Worm (Caenorhabditis elegans): ENCODE results near the gene F11A5.18.

DNA sequence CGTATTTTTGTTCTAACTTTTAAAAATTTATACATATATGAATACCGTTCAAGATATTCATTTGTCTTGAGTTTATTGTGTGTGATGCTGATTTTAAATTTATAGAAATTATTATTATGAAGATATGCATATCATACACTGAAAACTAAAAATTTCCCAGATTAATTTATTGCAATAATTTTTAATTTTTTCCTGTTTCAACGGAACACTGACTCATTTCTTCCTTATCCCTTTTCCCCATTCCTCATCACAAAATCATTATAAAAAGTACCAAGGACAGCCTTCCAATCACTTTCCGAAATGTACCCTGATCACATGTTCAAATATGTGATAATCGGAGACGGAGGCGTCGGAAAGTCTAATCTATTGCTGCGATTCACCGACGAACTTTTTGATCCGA lies 8.1 kb upstream of the F11A5.18 start, which contains the start of gene rabr-4:
- TF ChIP-seq ceh-9 (tag; optimal IDR thresholded peaks at IDR 0.05) (no peak), elt-4 (tag; optimal IDR thresholded peaks at IDR 0.05) (no peak), hlh-13 (GFP tag; optimal IDR thresholded peaks at IDR 0.05) (no peak), pha-4 (tag; optimal IDR thresholded peaks at IDR 0.05) (no peak), lin-11 (tag; optimal IDR thresholded peaks at IDR 0.05) (no peak), nhr-11 (tag; optimal IDR thresholded peaks at IDR 0.05) (no peak), ceh-14 (tag; optimal IDR thresholded peaks at IDR 0.05) (no peak), dmd-4 (tag; optimal IDR thresholded peaks at IDR 0.05; ENCODE audit: borderline replicate concordance) (no peak), pat-9 (tag; optimal IDR thresholded peaks at IDR 0.05) (no peak), elt-2 (tag; optimal IDR thresholded peaks at IDR 0.05) (no peak), pros-1 (tag; optimal IDR thresholded peaks at IDR 0.05) (no peak)
